Worm (Caenorhabditis elegans) whole organism, L4 larva: Measurements from ENCODE around the gene F52G3.5.

ENCODE experiments used
- F44E2.7 ChIP-seq: fragments of 200-800 bp; sonication (Bioruptor generic); IDR thresholded peaks from 2 replicates; pipeline ENCODE4 v2.1.2; 2022; ENCODE audit warnings: missing genetic modification characterization, missing compliant biosample characterization
- T26A8.4 ChIP-seq: fragments of 200-800 bp; sonication (Bioruptor generic); IDR thresholded peaks from 2 replicates; pipeline ENCODE4 v1.3.6; 2022; ENCODE audit warnings: missing genetic modification characterization, missing compliant biosample characterization
- Y48G9A.11 ChIP-seq: fragments of 200-800 bp; sonication (Bioruptor generic); IDR thresholded peaks from 2 replicates; pipeline ENCODE4 v1.3.6; 2022; ENCODE audit warnings: missing genetic modification reagents, missing genetic modification characterization, missing compliant biosample characterization
- Y75B8A.6 ChIP-seq: fragments of 200-800 bp; sonication (Bioruptor generic); IDR thresholded peaks from 2 replicates; pipeline ENCODE4 v1.3.6; 2022; ENCODE audit warnings: missing genetic modification reagents, missing genetic modification characterization, missing compliant biosample characterization
- attf-4 ChIP-seq: sonication (generic microtip); optimal IDR thresholded peaks from 3 replicates; lab custom pipeline; 2017; ENCODE audit warnings: missing biosample characterization, missing genetic modification characterization
- ceh-62 ChIP-seq: sonication (generic microtip); optimal IDR thresholded peaks from 2 replicates; lab custom pipeline; 2017; ENCODE audit warnings: missing biosample characterization, missing genetic modification characterization
- ctbp-1 ChIP-seq: fragments of 200-800 bp; sonication (Bioruptor generic); IDR thresholded peaks from 2 replicates; pipeline ENCODE4 v1.3.6; 2022; ENCODE audit warnings: missing genetic modification reagents, missing genetic modification characterization, missing compliant biosample characterization
- daf-16 ChIP-seq, 3 experiments: sonication (generic microtip); optimal IDR thresholded peaks; 2 replicates each; lab custom pipeline; 2016 to 2017; ENCODE audit warnings: missing genetic modification characterization in 3 of 3, missing genetic modification reagents in 3 of 3, mild to moderate bottlenecking in 2 of 3, missing compliant biosample characterization in 2 of 3, missing biosample characterization in 1 of 3, moderate library complexity in 1 of 3
- dmd-6 ChIP-seq: fragments of 200-800 bp; sonication (Bioruptor generic); IDR thresholded peaks from 2 replicates; pipeline ENCODE4 v1.3.6; 2022; ENCODE audit warnings: missing genetic modification reagents, missing genetic modification characterization, missing compliant biosample characterization
- dmd-8 ChIP-seq: fragments of 200-800 bp; sonication (Bioruptor generic); IDR thresholded peaks from 2 replicates; pipeline ENCODE4 v1.3.6; 2022; ENCODE audit warnings: missing genetic modification characterization, missing compliant biosample characterization
- dpl-1 ChIP-seq: fragments of 150-350 bp; optimal IDR thresholded peaks from 2 replicates; lab custom pipeline; 2014; ENCODE audit warnings: missing biosample characterization, missing genetic modification reagents, missing genetic modification characterization
- duxl-1 ChIP-seq: sonication (generic microtip); optimal IDR thresholded peaks from 2 replicates; lab custom pipeline; 2016; ENCODE audit warnings: mild to moderate bottlenecking, missing genetic modification characterization, moderate library complexity, missing compliant biosample characterization; ENCODE audit not compliant: poor library complexity
- egl-27 ChIP-seq: sonication (generic microtip); optimal IDR thresholded peaks from 3 replicates; lab custom pipeline; 2017; ENCODE audit warnings: missing biosample characterization, missing genetic modification reagents, missing genetic modification characterization
- egl-43 ChIP-seq: fragments of 200-800 bp; sonication (Bioruptor generic); IDR thresholded peaks from 2 replicates; pipeline ENCODE4 v1.3.6; 2022; ENCODE audit warnings: missing genetic modification reagents, missing genetic modification characterization, missing compliant biosample characterization
- fos-1 ChIP-seq: fragments of 150-350 bp; optimal IDR thresholded peaks from 2 replicates; lab custom pipeline; 2014; ENCODE audit warnings: missing biosample characterization, missing genetic modification characterization
- gei-8 ChIP-seq: fragments of 200-800 bp; sonication (Bioruptor generic); optimal IDR thresholded peaks from 2 replicates; lab custom pipeline; 2018; ENCODE audit warnings: mild to moderate bottlenecking, missing genetic modification characterization, missing compliant biosample characterization
- hlh-11 ChIP-seq: fragments of 200-800 bp; sonication (Bioruptor generic); optimal IDR thresholded peaks from 2 replicates; lab custom pipeline; 2018; ENCODE audit warnings: mild to moderate bottlenecking, missing genetic modification characterization, missing compliant biosample characterization
- hmg-1.1 ChIP-seq: fragments of 200-800 bp; sonication (Bioruptor generic); IDR thresholded peaks from 2 replicates; pipeline ENCODE4 v1.3.6; 2022; ENCODE audit warnings: missing genetic modification reagents, missing genetic modification characterization, missing compliant biosample characterization
- lim-7 ChIP-seq: fragments of 200-800 bp; sonication (Bioruptor generic); IDR thresholded peaks from 2 replicates; pipeline ENCODE4 v1.3.6; 2022; ENCODE audit warnings: missing genetic modification characterization, missing compliant biosample characterization
- lin-13 ChIP-seq: fragments of 150-350 bp; optimal IDR thresholded peaks from 2 replicates; lab custom pipeline; 2014; ENCODE audit warnings: missing biosample characterization, missing genetic modification reagents, missing genetic modification characterization
- lin-38 ChIP-seq: fragments of 200-800 bp; sonication (Bioruptor generic); IDR thresholded peaks from 2 replicates; pipeline ENCODE4 v1.3.6; 2022; ENCODE audit warnings: missing genetic modification reagents, missing genetic modification characterization, missing compliant biosample characterization
- lin-39 ChIP-seq: fragments of 150-350 bp; optimal IDR thresholded peaks from 2 replicates; lab custom pipeline; 2014; ENCODE audit warnings: missing biosample characterization, missing genetic modification reagents, missing genetic modification characterization
- lsy-2 ChIP-seq, 2 experiments: fragments of 150-350 bp in 1 of 2; sonication (generic microtip) in 1 of 2; optimal IDR thresholded peaks; 2 replicates each; lab custom pipeline; 2014 to 2017; ENCODE audit warnings: missing biosample characterization in 2 of 2, missing genetic modification characterization in 2 of 2
- madf-5 ChIP-seq, 2 experiments: fragments of 200-800 bp; sonication (Bioruptor generic); IDR thresholded peaks; 2 replicates each; pipeline ENCODE4 v1.3.6; 2022; ENCODE audit warnings: missing compliant biosample characterization in 2 of 2, missing genetic modification characterization in 2 of 2
- madf-9 ChIP-seq: fragments of 200-800 bp; sonication (Bioruptor generic); conservative IDR thresholded peaks from 2 replicates; pipeline ENCODE4 v1.3.6; 2022; ENCODE audit warnings: missing genetic modification reagents, missing genetic modification characterization, missing compliant biosample characterization
- mdl-1 ChIP-seq, 2 experiments: fragments of 150-350 bp in 1 of 2; sonication (generic microtip) in 1 of 2; optimal IDR thresholded peaks; 2 replicates each; lab custom pipeline; 2014 to 2017; ENCODE audit warnings: missing biosample characterization in 2 of 2, missing genetic modification characterization in 2 of 2
- mep-1 ChIP-seq: fragments of 150-350 bp; sonication (generic microtip); optimal IDR thresholded peaks from 3 replicates; lab custom pipeline; 2014; ENCODE audit warnings: missing biosample characterization, missing genetic modification characterization
- mxl-2 ChIP-seq: fragments of 200-800 bp; sonication (Bioruptor generic); conservative IDR thresholded peaks from 2 replicates; pipeline ENCODE4 v1.3.6; 2022; ENCODE audit warnings: missing genetic modification reagents, missing genetic modification characterization, missing compliant biosample characterization
- nhr-10 ChIP-seq: fragments of 150-350 bp; optimal IDR thresholded peaks from 2 replicates; lab custom pipeline; 2014; ENCODE audit warnings: missing biosample characterization, missing genetic modification characterization
- nhr-11 ChIP-seq: fragments of 150-350 bp; optimal IDR thresholded peaks from 2 replicates; lab custom pipeline; 2014; ENCODE audit warnings: missing biosample characterization, missing genetic modification characterization
- nhr-237 ChIP-seq: sonication (generic microtip); optimal IDR thresholded peaks from 2 replicates; lab custom pipeline; 2017; ENCODE audit warnings: missing biosample characterization, missing genetic modification characterization
- nhr-42 ChIP-seq: fragments of 200-800 bp; sonication (Bioruptor generic); IDR thresholded peaks from 2 replicates; pipeline ENCODE4 v1.3.6; 2022; ENCODE audit warnings: missing genetic modification characterization, missing compliant biosample characterization
- nhr-77 ChIP-seq: fragments of 150-350 bp; optimal IDR thresholded peaks from 2 replicates; lab custom pipeline; 2014; ENCODE audit warnings: missing biosample characterization, missing genetic modification characterization
- pha-4 ChIP-seq, 2 experiments: fragments of 150-350 bp in 1 of 2; fragments of 200-800 bp in 1 of 2; sonication (Bioruptor generic) in 1 of 2; IDR thresholded peaks in 1 of 2; optimal IDR thresholded peaks in 1 of 2; 2 replicates each; pipeline versions ENCODE4 v1.3.6 to Lab custom; 2014 to 2022; ENCODE audit warnings: missing genetic modification characterization in 2 of 2, missing genetic modification reagents in 2 of 2, missing biosample characterization in 1 of 2, missing compliant biosample characterization in 1 of 2
- php-3 ChIP-seq: fragments of 200-800 bp; sonication (Bioruptor generic); IDR thresholded peaks from 2 replicates; pipeline ENCODE4 v1.3.6; 2022; ENCODE audit warnings: missing genetic modification reagents, missing genetic modification characterization, missing compliant biosample characterization
- pqm-1 ChIP-seq: sonication (generic microtip); optimal IDR thresholded peaks from 2 replicates; lab custom pipeline; 2017; ENCODE audit warnings: missing biosample characterization, missing genetic modification characterization
- rbr-2 ChIP-seq: sonication (generic microtip); optimal IDR thresholded peaks from 2 replicates; lab custom pipeline; 2016; ENCODE audit warnings: missing genotype, missing genetic modification characterization, missing compliant biosample characterization
- set-16 ChIP-seq: fragments of 200-800 bp; sonication (Bioruptor generic); IDR thresholded peaks from 2 replicates; pipeline ENCODE4 v1.3.6; 2022; ENCODE audit warnings: missing genetic modification reagents, missing genetic modification characterization, missing compliant biosample characterization
- snpc-1.2 ChIP-seq: fragments of 200-800 bp; sonication (Bioruptor generic); IDR thresholded peaks from 2 replicates; pipeline ENCODE4 v1.3.6; 2022; ENCODE audit warnings: missing genetic modification reagents, missing genetic modification characterization, missing compliant biosample characterization
- spr-1 ChIP-seq: sonication (generic microtip); optimal IDR thresholded peaks from 2 replicates; lab custom pipeline; 2016; ENCODE audit warnings: mild to moderate bottlenecking, missing genetic modification characterization, missing compliant biosample characterization
- unc-130 ChIP-seq: sonication (generic microtip); optimal IDR thresholded peaks from 2 replicates; lab custom pipeline; 2016; ENCODE audit warnings: missing genetic modification reagents, missing genetic modification characterization, missing compliant biosample characterization
- unc-39 ChIP-seq: sonication (generic microtip); optimal IDR thresholded peaks from 2 replicates; lab custom pipeline; 2017; ENCODE audit warnings: missing biosample characterization, missing genetic modification characterization
- unc-62 ChIP-seq, 3 experiments: fragments of 150-350 bp in 1 of 3; sonication (generic microtip); optimal IDR thresholded peaks in 2 of 3; peaks in 1 of 3; 1 replicate in 1 of 3; 2 replicates in 2 of 3; lab custom pipeline; 2014 to 2017; ENCODE audit warnings: missing biosample characterization in 3 of 3, missing genetic modification characterization in 3 of 3, missing genetic modification reagents in 3 of 3, missing genotype in 1 of 3
- vab-7 ChIP-seq: fragments of 200-800 bp; sonication (Bioruptor generic); IDR thresholded peaks from 2 replicates; pipeline ENCODE4 v1.3.6; 2022; ENCODE audit warnings: missing genetic modification reagents, missing genetic modification characterization, missing compliant biosample characterization
- zip-2 ChIP-seq: fragments of 150-350 bp; optimal IDR thresholded peaks from 2 replicates; lab custom pipeline; 2014; ENCODE audit warnings: missing biosample characterization, missing genetic modification characterization

The F52G3.5 gene

DNA sequence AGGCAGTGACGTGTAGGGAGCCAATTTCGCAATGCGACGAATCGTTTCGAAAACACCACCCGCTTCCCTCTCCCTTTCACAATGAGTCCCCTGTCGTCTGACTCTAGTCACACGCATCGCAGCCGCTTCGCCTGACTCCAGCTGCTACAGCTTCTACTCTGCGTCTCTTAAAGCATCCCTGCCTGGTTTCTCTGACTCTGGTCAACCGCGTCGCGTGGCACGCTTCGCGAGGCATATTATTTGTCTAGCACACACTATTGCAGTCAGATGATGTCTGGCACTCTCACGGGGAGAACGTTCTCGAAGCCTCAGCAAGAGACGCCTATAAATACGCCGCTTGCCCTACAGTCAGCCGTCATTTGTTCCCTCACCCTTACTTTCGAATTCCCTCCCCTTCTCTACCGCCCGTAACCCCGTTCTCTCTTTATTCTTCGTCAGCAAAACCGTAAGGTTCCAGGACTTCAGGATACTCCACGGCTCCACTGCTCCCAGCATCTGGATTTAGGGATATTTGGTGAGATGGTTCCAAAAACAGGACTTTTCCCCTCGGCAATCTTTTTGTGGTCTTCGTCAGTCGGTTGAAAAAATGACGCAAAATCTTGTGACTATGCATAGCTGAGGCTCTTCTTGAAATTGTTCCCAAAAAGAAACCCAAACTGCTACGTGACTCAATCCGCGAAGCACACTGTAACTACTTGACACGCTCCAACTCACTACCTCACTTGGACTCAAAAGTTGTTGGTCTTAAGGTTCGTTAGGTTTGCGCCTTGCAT, 46.2 kb downstream of the F52G3.5 start (continued):
- TF ChIP-seq unc-62 (GFP tag; optimal IDR thresholded peaks at IDR 0.05 in 1 of 2; lab: Kevin White, UChicago) (peak; percentile 34 to 100), unc-62 (tag; optimal IDR thresholded peaks at IDR 0.05; lab: Kevin White, UChicago) (no peak), nhr-237 (tag; lab: Kevin White, UChicago) (peak; percentile 62), zip-2 (peak; percentile 77), spr-1 (tag; lab: Kevin White, UChicago) (peak; percentile 91), attf-4 (tag; lab: Kevin White, UChicago) (peak; percentile 52), madf-9 (GFP tag; lab: Robert Waterston, UW) (peak; percentile 92), ctbp-1 (peak; percentile 96), duxl-1 (peak; percentile 84), php-3 (GFP tag; lab: Robert Waterston, UW) (peak; percentile 90), snpc-1.2 (no peak), hlh-11 (tag; lab: Kevin White, UChicago) (peak; percentile 100), lsy-2 (tag; optimal IDR thresholded peaks at IDR 0.05; lab: Kevin White, UChicago) (peak; percentile 90 to 95), Y48G9A.11 (GFP tag; lab: Robert Waterston, UW) (no peak), unc-39 (tag; lab: Kevin White, UChicago) (no peak), set-16 (GFP tag; lab: Robert Waterston, UW) (peak; percentile 98), ceh-62 (tag; lab: Kevin White, UChicago) (no peak), mdl-1 (tag; optimal IDR thresholded peaks at IDR 0.05; lab: Kevin White, UChicago) (peak; percentile 97 to 98), F44E2.7 (GFP tag; lab: Robert Waterston, UW) (no peak), pqm-1 (tag; lab: Kevin White, UChicago) (peak; percentile 6)

DNA sequence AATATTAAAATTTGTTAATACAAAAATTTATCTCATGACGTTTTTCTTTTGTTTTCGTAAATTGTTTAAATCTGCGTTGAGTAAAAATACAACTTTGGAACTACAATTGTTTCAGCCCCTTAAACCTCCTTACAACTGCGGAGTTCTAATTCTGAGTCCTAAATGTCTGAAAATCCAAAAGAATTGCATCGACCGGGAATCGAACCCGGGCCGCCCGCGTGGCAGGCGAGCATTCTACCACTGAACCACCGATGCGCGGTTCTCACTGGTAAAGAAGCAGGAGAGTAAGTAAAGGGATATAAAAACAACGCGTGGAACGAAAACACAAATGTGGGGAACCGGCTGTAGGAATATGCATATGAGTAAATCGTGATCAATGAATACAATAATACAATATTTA, 47.9 kb downstream of the F52G3.5 start:
- TF ChIP-seq gei-8 (GFP tag; lab: Kevin White, UChicago), result peak; percentile 28
- no peak for TF ChIP-seq dpl-1 (GFP tag; lab: Kevin White, UChicago)
- peak in 1 of 2 experiments; percentile 33 for TF ChIP-seq daf-16 (GFP tag; optimal IDR thresholded peaks at IDR 0.05; lab: Kevin White, UChicago)
- peak; percentile 54 for TF ChIP-seq daf-16 (tag; optimal IDR thresholded peaks at IDR 0.05; lab: Kevin White, UChicago)
- TF ChIP-seq dmd-6, result peak; percentile 45
- peak; percentile 69 for TF ChIP-seq rbr-2
- peak; percentile 71 for TF ChIP-seq hmg-1.1 (GFP tag; lab: Robert Waterston, UW)
- TF ChIP-seq madf-5 (GFP tag; IDR thresholded peaks at IDR 0.05; lab: Robert Waterston, UW), result peak in 1 of 2 experiments; percentile 55; a peak in 1 of 4 replicates
- TF ChIP-seq mdl-1 (tag; optimal IDR thresholded peaks at IDR 0.05; lab: Kevin White, UChicago), result peak in 1 of 2 experiments; percentile 67
- TF ChIP-seq nhr-42 (GFP tag; lab: Robert Waterston, UW), result no peak
- peak; percentile 83 for TF ChIP-seq lim-7 (GFP tag; lab: Robert Waterston, UW)
- no peak for TF ChIP-seq fos-1 (tag; lab: Kevin White, UChicago)
- TF ChIP-seq snpc-1.2, result peak; percentile 75
- TF ChIP-seq duxl-1, result no peak
- TF ChIP-seq ceh-62 (tag; lab: Kevin White, UChicago), result no peak
- TF ChIP-seq dmd-8, result peak; percentile 77; the same call in 1 of the 2 replicates
- peak; percentile 47 for TF ChIP-seq unc-130
- no peak for TF ChIP-seq egl-27 (tag; lab: Kevin White, UChicago)
- no peak for TF ChIP-seq lin-39 (tag; lab: Kevin White, UChicago)
- peak; percentile 68; the same call in 1 of the 2 replicates for TF ChIP-seq Y48G9A.11 (GFP tag; lab: Robert Waterston, UW)
- TF ChIP-seq lin-38 (GFP tag; lab: Robert Waterston, UW), result no peak
- peak; percentile 42; the same call in 1 of the 2 replicates for TF ChIP-seq mxl-2 (GFP tag; lab: Robert Waterston, UW)
- peak; percentile 91 for TF ChIP-seq egl-43 (GFP tag; lab: Robert Waterston, UW)
- TF ChIP-seq nhr-10 (tag; lab: Kevin White, UChicago), result no peak
- TF ChIP-seq lin-13 (GFP tag; lab: Kevin White, UChicago), result peak; percentile 36
- TF ChIP-seq nhr-11 (tag; lab: Kevin White, UChicago), result no peak
- TF ChIP-seq nhr-77 (tag; lab: Kevin White, UChicago), result no peak
- TF ChIP-seq Y75B8A.6 (GFP tag; lab: Robert Waterston, UW), result 0 out of 2 replicates have a peak, but pooled peaks have one; percentile 17
- TF ChIP-seq unc-62 (GFP tag; optimal IDR thresholded peaks at IDR 0.05 in 1 of 2; lab: Kevin White, UChicago), result peak in 1 of 2 experiments; percentile 81
- TF ChIP-seq unc-62 (tag; optimal IDR thresholded peaks at IDR 0.05; lab: Kevin White, UChicago), result no peak
- TF ChIP-seq mep-1, result no peak
- TF ChIP-seq spr-1 (tag; lab: Kevin White, UChicago), result no peak
- TF ChIP-seq pha-4 (GFP tag; IDR thresholded peaks at IDR 0.05; lab: Robert Waterston, UW), result peak; percentile 53; the same call in 1 of the 2 replicates
- TF ChIP-seq pha-4 (tag; optimal IDR thresholded peaks at IDR 0.05; lab: Kevin White, UChicago), result no peak
- no peak; the same call in none of the 2 replicates for TF ChIP-seq T26A8.4 (GFP tag; lab: Robert Waterston, UW)
- TF ChIP-seq vab-7, result peak; percentile 79
- TF ChIP-seq hlh-11 (tag; lab: Kevin White, UChicago), result peak; percentile 52
